Worm (Caenorhabditis elegans) whole organism, late embryonic: ENCODE measurements around the gene str-89.

Source experiments
- C38D4.7 ChIP-seq: fragments of 200-800 bp; sonication (Bioruptor generic); optimal IDR thresholded peaks from 2 replicates; lab custom pipeline; 2018; ENCODE audit warnings: mild to moderate bottlenecking, missing genetic modification characterization, moderate library complexity, missing compliant biosample characterization
- K09A11.1 ChIP-seq: sonication (generic microtip); optimal IDR thresholded peaks from 2 replicates; lab custom pipeline; 2017; ENCODE audit warnings: antibody characterized with exemption, mild to moderate bottlenecking, missing genetic modification characterization, missing compliant biosample characterization; ENCODE audit not compliant: insufficient read depth
- T23F11.4 ChIP-seq: fragments of 200-800 bp; sonication (Bioruptor generic); optimal IDR thresholded peaks from 2 replicates; lab custom pipeline; 2018; ENCODE audit warnings: mild to moderate bottlenecking, missing genetic modification characterization, missing compliant biosample characterization
- ceh-18 ChIP-seq: sonication (generic microtip); optimal IDR thresholded peaks from 2 replicates; lab custom pipeline; 2016; ENCODE audit warnings: missing genetic modification characterization, missing compliant biosample characterization
- ceh-19 ChIP-seq: fragments of 200-800 bp; sonication (Bioruptor generic); optimal IDR thresholded peaks from 2 replicates; lab custom pipeline; 2018; ENCODE audit warnings: mild to moderate bottlenecking, missing genetic modification characterization, missing compliant biosample characterization
- ceh-2 ChIP-seq: sonication (generic microtip); optimal IDR thresholded peaks from 2 replicates; lab custom pipeline; 2016; ENCODE audit warnings: missing genotype, missing genetic modification characterization, missing compliant biosample characterization
- ceh-24 ChIP-seq: sonication (generic microtip); optimal IDR thresholded peaks from 2 replicates; lab custom pipeline; 2016; ENCODE audit warnings: mild to moderate bottlenecking, missing genetic modification characterization, missing compliant biosample characterization
- ceh-30 ChIP-seq: fragments of 150-350 bp; optimal IDR thresholded peaks from 2 replicates; lab custom pipeline; 2014; ENCODE audit warnings: missing biosample characterization, missing genetic modification characterization
- ceh-34 ChIP-seq: sonication (generic microtip); optimal IDR thresholded peaks from 2 replicates; lab custom pipeline; 2016; ENCODE audit warnings: mild to moderate bottlenecking, missing genetic modification characterization, missing compliant biosample characterization
- ceh-48 ChIP-seq: sonication (generic microtip); optimal IDR thresholded peaks from 2 replicates; lab custom pipeline; 2016; ENCODE audit warnings: missing genetic modification characterization, inconsistent platforms, missing compliant biosample characterization
- ceh-6 ChIP-seq: fragments of 200-800 bp; sonication (Bioruptor generic); optimal IDR thresholded peaks from 2 replicates; lab custom pipeline; 2018; ENCODE audit warnings: mild to moderate bottlenecking, missing genetic modification characterization, missing compliant biosample characterization
- elt-2 ChIP-seq: sonication (generic microtip); optimal IDR thresholded peaks from 2 replicates; lab custom pipeline; 2016; ENCODE audit warnings: missing genetic modification reagents, missing genetic modification characterization, missing compliant biosample characterization
- ets-4 ChIP-seq: sonication (generic microtip); optimal IDR thresholded peaks from 2 replicates; lab custom pipeline; 2016; ENCODE audit warnings: missing genetic modification characterization, missing compliant biosample characterization
- hlh-13 ChIP-seq: fragments of 200-800 bp; sonication (Bioruptor generic); optimal IDR thresholded peaks from 2 replicates; lab custom pipeline; 2018; ENCODE audit warnings: mild to moderate bottlenecking, missing genetic modification characterization, missing compliant biosample characterization
- lin-11 ChIP-seq: fragments of 200-800 bp; sonication (Bioruptor generic); optimal IDR thresholded peaks from 2 replicates; lab custom pipeline; 2018; ENCODE audit warnings: mild to moderate bottlenecking, missing genetic modification characterization, missing compliant biosample characterization
- mec-3 ChIP-seq: sonication (generic microtip); optimal IDR thresholded peaks from 2 replicates; lab custom pipeline; 2016; ENCODE audit warnings: borderline replicate concordance, missing genetic modification characterization, missing compliant biosample characterization
- nhr-232 ChIP-seq: sonication (generic microtip); optimal IDR thresholded peaks from 2 replicates; lab custom pipeline; 2016; ENCODE audit warnings: missing genetic modification characterization, missing compliant biosample characterization
- pax-1 ChIP-seq: fragments of 150-350 bp; optimal IDR thresholded peaks from 2 replicates; lab custom pipeline; 2014; ENCODE audit warnings: missing biosample characterization, missing genetic modification characterization
- pha-4 ChIP-seq: fragments of 150-350 bp; optimal IDR thresholded peaks from 2 replicates; lab custom pipeline; 2018; ENCODE audit warnings: missing biosample characterization, missing genetic modification reagents, missing genetic modification characterization
- pqm-1 ChIP-seq: sonication (generic microtip); optimal IDR thresholded peaks from 2 replicates; lab custom pipeline; 2016; ENCODE audit warnings: missing genetic modification characterization, missing compliant biosample characterization
- pros-1 ChIP-seq: fragments of 150-350 bp; optimal IDR thresholded peaks from 2 replicates; lab custom pipeline; 2014; ENCODE audit warnings: missing biosample characterization, missing genetic modification reagents, missing genetic modification characterization
- rnt-1 ChIP-seq: sonication (generic microtip); optimal IDR thresholded peaks from 2 replicates; lab custom pipeline; 2016; ENCODE audit warnings: missing genetic modification characterization, missing compliant biosample characterization
- sox-2 ChIP-seq: fragments of 200-800 bp; sonication (Bioruptor generic); IDR thresholded peaks from 2 replicates; pipeline ENCODE4 v1.3.6; 2022; ENCODE audit warnings: missing genetic modification reagents, missing genetic modification characterization, missing compliant biosample characterization
- ttx-3 ChIP-seq: sonication (generic microtip); optimal IDR thresholded peaks from 2 replicates; lab custom pipeline; 2016; ENCODE audit warnings: missing genetic modification reagents, missing genetic modification characterization, missing compliant biosample characterization
- unc-42 ChIP-seq: sonication (generic microtip); optimal IDR thresholded peaks from 2 replicates; lab custom pipeline; 2016; ENCODE audit warnings: missing genotype, missing genetic modification characterization, missing compliant biosample characterization
- ztf-16 ChIP-seq: sonication (generic microtip); optimal IDR thresholded peaks from 2 replicates; lab custom pipeline; 2017; ENCODE audit warnings: missing genetic modification characterization, missing compliant biosample characterization

The str-89 gene

ce11 chrV:17712349-17712748 is 43.7 kb downstream of the str-89 start:
- TF ChIP-seq ceh-6 (GFP tag; lab: Kevin White, UChicago) (no peak), ceh-48 (tag; lab: Kevin White, UChicago) (no peak), C38D4.7 (no peak), T23F11.4 (GFP tag; lab: Kevin White, UChicago) (no peak), ceh-24 (no peak), unc-42 (tag; lab: Kevin White, UChicago) (no peak), ceh-18 (tag; lab: Kevin White, UChicago) (no peak), nhr-232 (tag; lab: Kevin White, UChicago) (no peak), ceh-19 (GFP tag; lab: Kevin White, UChicago) (no peak), pha-4 (tag; lab: Kevin White, UChicago) (no peak)

- TF ChIP-seq K09A11.1 (tag; lab: Kevin White, UChicago) = no peak
- TF ChIP-seq elt-2 = peak; percentile 98
- no peak for TF ChIP-seq pax-1
- no peak for TF ChIP-seq pha-4 (tag; lab: Kevin White, UChicago)
- no peak for TF ChIP-seq rnt-1
Measured at ce11 chrV:17714330-17714729, 45.7 kb downstream of the str-89 start, which contains the start of gene twk-33. Gene twk-33, minus strand, starts transcription at chrV:17714377.

- TF ChIP-seq hlh-13 = no peak
- TF ChIP-seq sox-2 (GFP tag; lab: Robert Waterston, UW) = no peak
- no peak for TF ChIP-seq ceh-34 (tag; lab: Kevin White, UChicago)
- TF ChIP-seq ztf-16 (tag; lab: Kevin White, UChicago) = no peak
- no peak for TF ChIP-seq ttx-3 (tag; lab: Kevin White, UChicago)
- TF ChIP-seq mec-3 (tag; lab: Kevin White, UChicago) = no peak
- no peak for TF ChIP-seq elt-2
- no peak for TF ChIP-seq ceh-2 (tag; lab: Kevin White, UChicago)
- TF ChIP-seq ceh-18 (tag; lab: Kevin White, UChicago) = no peak
- no peak for TF ChIP-seq ceh-19 (GFP tag; lab: Kevin White, UChicago)
- TF ChIP-seq pqm-1 (tag; lab: Kevin White, UChicago) = no peak
- TF ChIP-seq pros-1 (tag; lab: Kevin White, UChicago) = no peak
- no peak for TF ChIP-seq ets-4 (tag; lab: Kevin White, UChicago)
- no peak for TF ChIP-seq ceh-30
- no peak for TF ChIP-seq lin-11
- TF ChIP-seq nhr-232 (tag; lab: Kevin White, UChicago) = no peak
- no peak for TF ChIP-seq ceh-48 (tag; lab: Kevin White, UChicago)
Measured at ce11 chrV:17718647-17719046, 50.0 kb downstream of the str-89 start, which contains the start of gene str-77. Gene str-77, plus strand, starts transcription at chrV:17718947.
